Worm (Caenorhabditis elegans) whole organism, L4 larva: ENCODE measurements around the gene nhr-213.
"Not testable (repeated sequence)": the region's sequence is repeated elsewhere in the genome, so short reads cannot be mapped to it uniquely, and the experiment has no call there.

Experiments
- F49E8.2 ChIP-seq: sonication (generic microtip); optimal IDR thresholded peaks from 2 replicates; lab custom pipeline; 2016; ENCODE audit warnings: missing compliant biosample characterization, mild to moderate bottlenecking, missing genetic modification characterization, borderline replicate concordance
- R02D3.7 ChIP-seq: fragments of 150-350 bp; sonication (generic microtip); optimal IDR thresholded peaks from 3 replicates; lab custom pipeline; 2014; ENCODE audit warnings: missing biosample characterization, missing genetic modification characterization
- aly-2 ChIP-seq: sonication (generic microtip); optimal IDR thresholded peaks from 2 replicates; lab custom pipeline; 2018; ENCODE audit warnings: missing biosample characterization, missing genetic modification characterization
- ceh-82 ChIP-seq: sonication (generic microtip); optimal IDR thresholded peaks from 2 replicates; lab custom pipeline; 2017; ENCODE audit warnings: missing biosample characterization, missing genetic modification characterization
- cey-2 ChIP-seq: sonication (generic microtip); optimal IDR thresholded peaks from 3 replicates; lab custom pipeline; 2017; ENCODE audit warnings: missing genetic modification characterization, mild to moderate bottlenecking, missing compliant biosample characterization, antibody characterized with exemption, borderline replicate concordance; ENCODE audit not compliant: insufficient read depth
- hlh-30 ChIP-seq: sonication (generic microtip); optimal IDR thresholded peaks from 2 replicates; lab custom pipeline; 2017; ENCODE audit warnings: antibody characterized with exemption, mild to moderate bottlenecking, missing genetic modification characterization, missing compliant biosample characterization; ENCODE audit not compliant: insufficient read depth
- lsy-2 ChIP-seq, 2 experiments: fragments of 150-350 bp in 1 of 2; sonication (generic microtip) in 1 of 2; optimal IDR thresholded peaks; 2 replicates each; lab custom pipeline; 2014 to 2017; ENCODE audit warnings: missing biosample characterization in 2 of 2, missing genetic modification characterization in 2 of 2
- pha-4 ChIP-seq, 2 experiments: fragments of 150-350 bp in 1 of 2; fragments of 200-800 bp in 1 of 2; sonication (Bioruptor generic) in 1 of 2; IDR thresholded peaks in 1 of 2; optimal IDR thresholded peaks in 1 of 2; 2 replicates each; pipeline versions ENCODE4 v1.3.6 to Lab custom; 2014 to 2022; ENCODE audit warnings: missing genetic modification characterization in 2 of 2, missing genetic modification reagents in 2 of 2, missing biosample characterization in 1 of 2, missing compliant biosample characterization in 1 of 2

- not testable (repeated sequence) for TF ChIP-seq aly-2 (tag; lab: Kevin White, UChicago); cey-2 (tag; lab: Kevin White, UChicago); F49E8.2 (tag; lab: Kevin White, UChicago); hlh-30 (tag; lab: Kevin White, UChicago); pha-4 (GFP tag; IDR thresholded peaks at IDR 0.05; lab: Robert Waterston, UW); pha-4 (tag; optimal IDR thresholded peaks at IDR 0.05; lab: Kevin White, UChicago); R02D3.7; lsy-2 (tag; optimal IDR thresholded peaks at IDR 0.05; lab: Kevin White, UChicago); ceh-82
Observed at ce11 chrV:15905530-15905929, 9.0 kb upstream of the nhr-213 start, which contains the start of the genes F35E8.1 and F35E8.2.
